Worm (Caenorhabditis elegans) whole organism, L1 larva: ENCODE results near the gene ugt-21.

Experiments used
- F16B12.6 ChIP-seq: fragments of 150-350 bp; optimal IDR thresholded peaks from 2 replicates; lab custom pipeline; 2014; ENCODE audit warnings: missing biosample characterization, missing genetic modification characterization
- Y116A8C.19 ChIP-seq: sonication (generic microtip); optimal IDR thresholded peaks from 2 replicates; lab custom pipeline; 2016; ENCODE audit warnings: missing compliant biosample characterization, missing genetic modification characterization, borderline replicate concordance
- aha-1 ChIP-seq: fragments of 150-350 bp; optimal IDR thresholded peaks from 2 replicates; lab custom pipeline; 2014; ENCODE audit warnings: missing biosample characterization, missing genetic modification characterization
- alr-1 ChIP-seq: fragments of 200-800 bp; sonication (Bioruptor generic); optimal IDR thresholded peaks from 2 replicates; lab custom pipeline; 2018; ENCODE audit warnings: borderline replicate concordance, mild to moderate bottlenecking, missing genetic modification characterization, missing compliant biosample characterization
- ama-1 ChIP-seq: fragments of 150-350 bp; optimal IDR thresholded peaks from 2 replicates; lab custom pipeline; 2014
- blmp-1 ChIP-seq: fragments of 150-350 bp; optimal IDR thresholded peaks from 2 replicates; lab custom pipeline; 2014; ENCODE audit warnings: missing biosample characterization, missing genetic modification characterization
- ceh-63 ChIP-seq: fragments of 200-800 bp; sonication (Bioruptor generic); optimal IDR thresholded peaks from 2 replicates; lab custom pipeline; 2018; ENCODE audit warnings: mild to moderate bottlenecking, missing genetic modification characterization, missing compliant biosample characterization
- ceh-82 ChIP-seq, 3 experiments: fragments of 150-350 bp in 1 of 3; sonication (generic microtip) in 2 of 3; optimal IDR thresholded peaks; 2 replicates each; lab custom pipeline; 2014 to 2017; ENCODE audit warnings: missing biosample characterization in 3 of 3, missing genetic modification characterization in 3 of 3
- ces-1 ChIP-seq: fragments of 150-350 bp; optimal IDR thresholded peaks from 2 replicates; lab custom pipeline; 2014; ENCODE audit warnings: missing biosample characterization, missing genetic modification reagents, missing genetic modification characterization
- efl-3 ChIP-seq: fragments of 200-800 bp; sonication (Bioruptor generic); optimal IDR thresholded peaks from 2 replicates; lab custom pipeline; 2018; ENCODE audit warnings: mild to moderate bottlenecking, missing genetic modification characterization, missing compliant biosample characterization
- egl-13 ChIP-seq: sonication (generic microtip); optimal IDR thresholded peaks from 2 replicates; lab custom pipeline; 2016; ENCODE audit warnings: missing genotype, missing genetic modification reagents, missing genetic modification characterization, missing compliant biosample characterization
- elt-3 ChIP-seq, 6 experiments: fragments of 150-350 bp in 1 of 6; sonication (generic microtip); optimal IDR thresholded peaks; 2 replicates each; lab custom pipeline; 2017 to 2018; ENCODE audit warnings: missing biosample characterization in 6 of 6, missing genetic modification characterization in 6 of 6, inconsistent platforms in 1 of 6
- fkh-10 ChIP-seq: sonication (generic microtip); optimal IDR thresholded peaks from 2 replicates; lab custom pipeline; 2017; ENCODE audit warnings: missing biosample characterization, missing genetic modification reagents, missing genetic modification characterization
- fkh-8 ChIP-seq: sonication (generic microtip); optimal IDR thresholded peaks from 2 replicates; lab custom pipeline; 2016; ENCODE audit warnings: mild to moderate bottlenecking, missing genetic modification characterization, missing compliant biosample characterization
- fos-1 ChIP-seq: fragments of 150-350 bp; optimal IDR thresholded peaks from 2 replicates; lab custom pipeline; 2014; ENCODE audit warnings: missing biosample characterization, missing genetic modification characterization
- grh-1 ChIP-seq: fragments of 200-800 bp; sonication (Bioruptor generic); IDR thresholded peaks from 2 replicates; pipeline ENCODE4 v1.3.6; 2022; ENCODE audit warnings: missing genetic modification reagents, missing genetic modification characterization, missing compliant biosample characterization
- hlh-17 ChIP-seq: fragments of 200-800 bp; sonication (Bioruptor generic); optimal IDR thresholded peaks from 2 replicates; lab custom pipeline; 2018; ENCODE audit warnings: missing genetic modification characterization, mild to moderate bottlenecking, missing compliant biosample characterization, moderate library complexity, borderline replicate concordance
- irx-1 ChIP-seq: sonication (generic microtip); optimal IDR thresholded peaks from 2 replicates; lab custom pipeline; 2016; ENCODE audit warnings: missing genetic modification characterization, missing compliant biosample characterization
- lin-14 ChIP-seq: fragments of 200-800 bp; sonication (Bioruptor generic); optimal IDR thresholded peaks from 2 replicates; lab custom pipeline; 2018; ENCODE audit warnings: mild to moderate bottlenecking, missing genetic modification characterization, moderate library complexity, missing compliant biosample characterization
- lin-15B ChIP-seq: fragments of 150-350 bp; sonication (generic microtip); optimal IDR thresholded peaks from 3 replicates; lab custom pipeline; 2014; ENCODE audit warnings: missing biosample characterization, missing genetic modification characterization
- lin-39 ChIP-seq: fragments of 150-350 bp; optimal IDR thresholded peaks from 2 replicates; lab custom pipeline; 2014; ENCODE audit warnings: missing biosample characterization, missing genetic modification reagents, missing genetic modification characterization
- lir-3 ChIP-seq: sonication (generic microtip); optimal IDR thresholded peaks from 2 replicates; lab custom pipeline; 2016; ENCODE audit warnings: mild to moderate bottlenecking, missing genetic modification characterization, moderate library complexity, missing compliant biosample characterization; ENCODE audit not compliant: poor library complexity
- mab-9 ChIP-seq: fragments of 200-800 bp; sonication (Bioruptor generic); IDR thresholded peaks from 2 replicates; pipeline ENCODE4 v1.3.6; 2022; ENCODE audit warnings: missing genetic modification reagents, missing genetic modification characterization, missing compliant biosample characterization
- mdl-1 ChIP-seq, 2 experiments: fragments of 150-350 bp; optimal IDR thresholded peaks; 2 replicates each; lab custom pipeline; 2014 to 2017; ENCODE audit warnings: missing biosample characterization in 2 of 2, missing genetic modification characterization in 2 of 2, inconsistent platforms in 1 of 2
- mef-2 ChIP-seq: fragments of 150-350 bp; optimal IDR thresholded peaks from 2 replicates; lab custom pipeline; 2014; ENCODE audit warnings: missing biosample characterization, missing genetic modification characterization
- mep-1 ChIP-seq: fragments of 150-350 bp; optimal IDR thresholded peaks from 2 replicates; lab custom pipeline; 2014; ENCODE audit warnings: missing biosample characterization, missing genetic modification characterization
- nhr-20 ChIP-seq: sonication (generic microtip); optimal IDR thresholded peaks from 2 replicates; lab custom pipeline; 2016; ENCODE audit warnings: mild to moderate bottlenecking, missing genetic modification characterization, missing compliant biosample characterization
- nhr-237 ChIP-seq: fragments of 150-350 bp; optimal IDR thresholded peaks from 2 replicates; lab custom pipeline; 2014; ENCODE audit warnings: missing biosample characterization, missing genetic modification characterization
- nhr-28 ChIP-seq: fragments of 150-350 bp; optimal IDR thresholded peaks from 2 replicates; lab custom pipeline; 2014; ENCODE audit warnings: missing biosample characterization, missing genetic modification characterization
- nhr-47 ChIP-seq: sonication (generic microtip); optimal IDR thresholded peaks from 2 replicates; lab custom pipeline; 2016; ENCODE audit warnings: mild to moderate bottlenecking, missing genetic modification characterization, moderate library complexity, missing compliant biosample characterization
- nhr-76 ChIP-seq: sonication (generic microtip); optimal IDR thresholded peaks from 2 replicates; lab custom pipeline; 2017; ENCODE audit warnings: missing biosample characterization, missing genetic modification characterization
- nhr-84 ChIP-seq: sonication (generic microtip); optimal IDR thresholded peaks from 2 replicates; lab custom pipeline; 2017; ENCODE audit warnings: missing biosample characterization, missing genetic modification characterization
- nhr-85 ChIP-seq: sonication (generic microtip); peaks from one replicate; lab custom pipeline; 2016; ENCODE audit warnings: missing genetic modification characterization, inconsistent platforms, missing compliant biosample characterization
- nhr-90 ChIP-seq: sonication (generic microtip); optimal IDR thresholded peaks from 2 replicates; lab custom pipeline; 2016; ENCODE audit warnings: mild to moderate bottlenecking, missing genetic modification characterization, missing compliant biosample characterization; ENCODE audit not compliant: poor library complexity
- pag-3 ChIP-seq: sonication (generic microtip); optimal IDR thresholded peaks from 2 replicates; lab custom pipeline; 2017; ENCODE audit warnings: missing genetic modification characterization, mild to moderate bottlenecking, missing compliant biosample characterization, antibody characterized with exemption, borderline replicate concordance; ENCODE audit not compliant: insufficient read depth
- pax-3 ChIP-seq: fragments of 200-800 bp; sonication (Bioruptor generic); optimal IDR thresholded peaks from 2 replicates; lab custom pipeline; 2018; ENCODE audit warnings: mild to moderate bottlenecking, missing genetic modification characterization, moderate library complexity, missing compliant biosample characterization
- pqm-1 ChIP-seq: sonication (generic microtip); optimal IDR thresholded peaks from 3 replicates; lab custom pipeline; 2017; ENCODE audit warnings: missing biosample characterization, missing genetic modification characterization
- rnt-1 ChIP-seq: sonication (generic microtip); optimal IDR thresholded peaks from 2 replicates; lab custom pipeline; 2016; ENCODE audit warnings: mild to moderate bottlenecking, missing genetic modification characterization, moderate library complexity, missing compliant biosample characterization
- skn-1 ChIP-seq: fragments of 150-350 bp; optimal IDR thresholded peaks from 2 replicates; lab custom pipeline; 2014; ENCODE audit warnings: missing biosample characterization, missing genetic modification characterization
- snpc-4 ChIP-seq: fragments of 150-350 bp; optimal IDR thresholded peaks from 2 replicates; lab custom pipeline; 2014; ENCODE audit warnings: missing biosample characterization, missing genetic modification characterization
- snu-23 ChIP-seq: sonication (generic microtip); optimal IDR thresholded peaks from 2 replicates; lab custom pipeline; 2016; ENCODE audit warnings: missing genetic modification characterization, missing compliant biosample characterization
- sox-4 ChIP-seq: sonication (generic microtip); optimal IDR thresholded peaks from 2 replicates; lab custom pipeline; 2016; ENCODE audit warnings: missing genetic modification characterization, missing compliant biosample characterization
- sptf-1 ChIP-seq: fragments of 150-350 bp; optimal IDR thresholded peaks from 2 replicates; lab custom pipeline; 2014; ENCODE audit warnings: missing biosample characterization, missing genetic modification characterization
- sup-37 ChIP-seq: fragments of 200-800 bp; sonication (Bioruptor generic); optimal IDR thresholded peaks from 2 replicates; lab custom pipeline; 2018; ENCODE audit warnings: mild to moderate bottlenecking, missing genetic modification characterization, missing compliant biosample characterization
- swsn-7 ChIP-seq: sonication (generic microtip); optimal IDR thresholded peaks from 2 replicates; lab custom pipeline; 2016; ENCODE audit warnings: missing genetic modification characterization, missing compliant biosample characterization
- tbx-2 ChIP-seq: sonication (generic microtip); optimal IDR thresholded peaks from 2 replicates; lab custom pipeline; 2016; ENCODE audit warnings: missing genetic modification characterization, missing compliant biosample characterization
- unc-86 ChIP-seq: sonication (generic microtip); optimal IDR thresholded peaks from 2 replicates; lab custom pipeline; 2016; ENCODE audit warnings: missing genetic modification characterization, missing compliant biosample characterization
- vab-15 ChIP-seq: sonication (generic microtip); optimal IDR thresholded peaks from 2 replicates; lab custom pipeline; 2017; ENCODE audit warnings: missing genotype, mild to moderate bottlenecking, missing genetic modification characterization, missing compliant biosample characterization
- xbp-1 ChIP-seq: sonication (generic microtip); optimal IDR thresholded peaks from 2 replicates; lab custom pipeline; 2016; ENCODE audit warnings: missing genetic modification characterization, missing compliant biosample characterization
- zag-1 ChIP-seq: fragments of 150-350 bp; optimal IDR thresholded peaks from 2 replicates; lab custom pipeline; 2014; ENCODE audit warnings: missing biosample characterization, missing genetic modification characterization
- ztf-4 ChIP-seq: fragments of 150-350 bp; optimal IDR thresholded peaks from 2 replicates; lab custom pipeline; 2014; ENCODE audit warnings: missing biosample characterization, missing genetic modification characterization

ugt-21 gene

ce11 chrIV:9534342-9534741 is 34.2 kb downstream of the ugt-21 start (continued):
- TF ChIP-seq pag-3 (tag; lab: Kevin White, UChicago), result no peak
- peak; percentile 94 for TF ChIP-seq blmp-1
- TF ChIP-seq skn-1 (tag; lab: Kevin White, UChicago), result peak; percentile 69
- no peak for TF ChIP-seq sup-37 (GFP tag; lab: Kevin White, UChicago)
- TF ChIP-seq nhr-47 (tag; lab: Kevin White, UChicago), result peak; percentile 62
- no peak for TF ChIP-seq nhr-76 (tag; lab: Kevin White, UChicago)
- TF ChIP-seq mab-9 (GFP tag; lab: Robert Waterston, UW), result no peak
- TF ChIP-seq mdl-1 (tag; optimal IDR thresholded peaks at IDR 0.05; lab: Kevin White, UChicago), result peak in 1 of 2 experiments; percentile 71
- TF ChIP-seq nhr-237, result peak; percentile 53
- no peak for TF ChIP-seq F16B12.6 (tag; lab: Kevin White, UChicago)
- TF ChIP-seq sptf-1 (tag; lab: Kevin White, UChicago), result no peak
- TF ChIP-seq rnt-1 (tag; lab: Kevin White, UChicago), result peak; percentile 26
- TF ChIP-seq aha-1, result no peak
- TF ChIP-seq lir-3 (tag; lab: Kevin White, UChicago), result peak; percentile 15
- TF ChIP-seq sox-4, result no peak
- no peak for TF ChIP-seq pax-3 (tag; lab: Kevin White, UChicago)
- peak; percentile 85 for TF ChIP-seq lin-14 (GFP tag; lab: Kevin White, UChicago)
- TF ChIP-seq ceh-63 (GFP tag; lab: Kevin White, UChicago), result no peak
- TF ChIP-seq pqm-1 (tag; lab: Kevin White, UChicago), result no peak
- TF ChIP-seq unc-86 (tag; lab: Kevin White, UChicago), result no peak
- peak; percentile 96 for TF ChIP-seq nhr-85 (tag; lab: Kevin White, UChicago)
- TF ChIP-seq swsn-7, result peak; percentile 55
- no peak for TF ChIP-seq ztf-4 (tag; lab: Kevin White, UChicago)
- peak; percentile 88 for TF ChIP-seq snu-23 (GFP tag; lab: Kevin White, UChicago)
- TF ChIP-seq zag-1 (tag; lab: Kevin White, UChicago), result no peak
- TF ChIP-seq xbp-1 (tag; lab: Kevin White, UChicago), result peak; percentile 59
- TF ChIP-seq elt-3 (tag; optimal IDR thresholded peaks at IDR 0.05; lab: Kevin White, UChicago), result peak in 2 of 6 experiments; percentile 57 to 82
- TF ChIP-seq egl-13 (tag; lab: Kevin White, UChicago), result no peak
- no peak for TF ChIP-seq ces-1 (GFP tag; lab: Kevin White, UChicago)
- TF ChIP-seq grh-1 (GFP tag; lab: Robert Waterston, UW), result peak; percentile 63; the same call in 1 of the 2 replicates
- no peak for TF ChIP-seq lin-15B (tag; lab: Kevin White, UChicago)
- no peak for TF ChIP-seq hlh-17
- peak; percentile 90 for TF ChIP-seq nhr-20 (tag; lab: Kevin White, UChicago)
- TF ChIP-seq efl-3, result no peak
- TF ChIP-seq fos-1 (tag; lab: Kevin White, UChicago), result peak; percentile 23
- no peak for TF ChIP-seq lin-39 (tag; lab: Kevin White, UChicago)
- peak; percentile 41 for TF ChIP-seq tbx-2
- no peak for TF ChIP-seq fkh-8 (tag; lab: Kevin White, UChicago)

- TF ChIP-seq ama-1 (lab: Kevin White, UChicago) (no peak), tbx-2 (peak; percentile 30), lir-3 (tag; lab: Kevin White, UChicago) (no peak), mep-1 (tag; lab: Kevin White, UChicago) (no peak), nhr-90 (tag; lab: Kevin White, UChicago) (peak; percentile 39), mef-2 (tag; lab: Kevin White, UChicago) (no peak), snpc-4 (tag; lab: Kevin White, UChicago) (no peak), efl-3 (no peak), hlh-17 (no peak), lin-15B (tag; lab: Kevin White, UChicago) (no peak), ceh-82 (tag; optimal IDR thresholded peaks at IDR 0.05; lab: Kevin White, UChicago) (no peak), snu-23 (GFP tag; lab: Kevin White, UChicago) (peak; percentile 58), skn-1 (tag; lab: Kevin White, UChicago) (no peak), alr-1 (no peak), nhr-237 (no peak), nhr-28 (no peak), fkh-10 (GFP tag; lab: Kevin White, UChicago) (no peak), irx-1 (tag; lab: Kevin White, UChicago) (no peak), grh-1 (GFP tag; lab: Robert Waterston, UW) (no peak), unc-86 (tag; lab: Kevin White, UChicago) (no peak), vab-15 (tag; lab: Kevin White, UChicago) (no peak), nhr-85 (tag; lab: Kevin White, UChicago) (peak; percentile 76), nhr-84 (no peak), ces-1 (GFP tag; lab: Kevin White, UChicago) (no peak), elt-3 (tag; optimal IDR thresholded peaks at IDR 0.05; lab: Kevin White, UChicago) (peak in 5 of 6 experiments; percentile 46 to 81 (median 76)), Y116A8C.19 (no peak)
Observed at ce11 chrIV:9535105-9535504, 35.0 kb downstream of the ugt-21 start.
